Worm (Caenorhabditis elegans) whole organism, midembryonic: ENCODE data around the gene R02F2.6.

Experiments
- T22C8.4 ChIP-seq: fragments of 200-800 bp; sonication (Bioruptor generic); IDR thresholded peaks from 2 replicates; pipeline ENCODE4 v1.3.6; 2022; ENCODE audit warnings: missing genetic modification characterization, missing compliant biosample characterization
- cog-1 ChIP-seq: sonication (generic microtip); optimal IDR thresholded peaks from 2 replicates; lab custom pipeline; 2016; ENCODE audit warnings: missing genetic modification characterization, missing compliant biosample characterization
- flt-1 ChIP-seq: fragments of 200-800 bp; sonication (Bioruptor generic); IDR thresholded peaks from 2 replicates; pipeline ENCODE4 v1.3.6; 2022; ENCODE audit warnings: missing genetic modification characterization, missing compliant biosample characterization
- klf-2 ChIP-seq: fragments of 200-800 bp; sonication (Bioruptor generic); conservative IDR thresholded peaks from 2 replicates; pipeline ENCODE4 v1.3.6; 2022; ENCODE audit warnings: missing genetic modification reagents, missing genetic modification characterization, missing compliant biosample characterization
- med-1 ChIP-seq: sonication (generic microtip); optimal IDR thresholded peaks from 2 replicates; lab custom pipeline; 2017; ENCODE audit warnings: missing genetic modification characterization, mild to moderate bottlenecking, missing compliant biosample characterization, antibody characterized with exemption, missing genetic modification reagents; ENCODE audit not compliant: insufficient read depth
- ref-1 ChIP-seq: fragments of 200-800 bp; sonication (Bioruptor generic); conservative IDR thresholded peaks from 2 replicates; pipeline ENCODE4 v1.3.6; 2022; ENCODE audit warnings: missing genetic modification reagents, missing genetic modification characterization, missing compliant biosample characterization
- tab-1 ChIP-seq: fragments of 200-800 bp; sonication (Bioruptor generic); IDR thresholded peaks from 2 replicates; pipeline ENCODE4 v1.3.6; 2022; ENCODE audit warnings: missing genetic modification characterization, missing compliant biosample characterization
- ztf-23 ChIP-seq: fragments of 200-800 bp; sonication (Bioruptor generic); IDR thresholded peaks from 2 replicates; pipeline ENCODE4 v1.3.6; 2022; ENCODE audit warnings: missing genetic modification reagents, missing genetic modification characterization, missing compliant biosample characterization
- ztf-29 ChIP-seq: fragments of 200-800 bp; sonication (Bioruptor generic); IDR thresholded peaks from 2 replicates; pipeline ENCODE4 v1.3.6; 2022; ENCODE audit warnings: missing genetic modification reagents, missing genetic modification characterization, missing compliant biosample characterization

R02F2.6 gene

DNA sequence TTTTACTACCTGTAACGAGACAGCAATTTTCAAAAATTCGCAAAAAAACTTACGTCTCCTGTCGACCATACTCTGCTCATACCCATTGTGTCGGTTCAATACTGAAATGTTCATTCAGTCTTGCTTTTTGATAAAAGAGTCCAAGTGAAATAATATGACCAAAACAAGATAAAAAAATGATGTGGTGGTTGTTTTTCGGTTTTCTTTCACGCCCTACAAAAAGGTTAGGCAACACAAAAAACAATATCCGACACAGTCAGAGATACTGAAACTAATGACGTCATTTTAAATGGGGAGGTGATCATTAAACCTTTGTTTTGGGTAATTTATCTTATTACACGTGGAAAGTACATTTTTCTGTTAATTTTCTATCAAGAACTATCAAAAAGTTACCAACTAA is 16.4 kb upstream of the R02F2.6 start, which contains the start of gene R02F2.8:
Gene R02F2.8, minus strand, starts transcription at position 101 of the 400 bp plus-strand sequence.
- TF ChIP-seq klf-2 (GFP tag; lab: Robert Waterston, UW) (no peak), flt-1 (no peak), ztf-23 (no peak), T22C8.4 (GFP tag; lab: Robert Waterston, UW) (no peak), tab-1 (GFP tag; lab: Robert Waterston, UW) (no peak), ztf-29 (GFP tag; lab: Robert Waterston, UW) (no peak), ref-1 (GFP tag; lab: Robert Waterston, UW) (no peak), med-1 (GFP tag; lab: Kevin White, UChicago) (no peak), cog-1 (tag; lab: Kevin White, UChicago) (no peak)

DNA sequence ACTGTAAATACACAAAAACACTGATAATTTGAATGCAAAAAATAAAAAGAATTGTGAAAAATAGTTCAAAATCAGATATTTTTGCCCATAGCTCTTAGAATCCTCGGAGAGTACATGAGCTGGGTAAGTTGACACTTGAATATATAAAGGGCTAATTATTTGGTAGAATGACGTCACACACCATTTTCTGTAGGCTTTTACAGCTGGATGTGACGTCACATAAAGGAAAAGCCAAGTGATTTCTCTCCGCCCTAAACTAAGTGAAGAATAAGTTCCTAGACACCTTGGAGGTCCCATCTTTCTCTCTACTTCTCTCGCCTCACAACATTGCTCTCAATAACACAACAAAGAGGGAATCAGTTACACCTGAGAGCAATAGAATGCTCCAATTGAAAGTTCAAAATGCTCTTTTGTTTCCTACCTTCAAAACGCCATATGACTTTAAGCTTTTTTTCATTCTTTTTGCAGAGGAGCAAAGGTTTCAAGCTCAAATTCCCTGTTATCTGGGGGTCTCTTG is 8.4 kb upstream of the R02F2.6 start, which contains the start of gene osg-1:
Gene osg-1, plus strand, starts transcription at position 467 of the 517 bp plus-strand sequence.
- TF ChIP-seq med-1 (GFP tag; lab: Kevin White, UChicago) (no peak), cog-1 (tag; lab: Kevin White, UChicago) (no peak), ref-1 (GFP tag; lab: Robert Waterston, UW) (no peak), tab-1 (GFP tag; lab: Robert Waterston, UW) (no peak), T22C8.4 (GFP tag; lab: Robert Waterston, UW) (no peak), flt-1 (no peak), ztf-23 (no peak), ztf-29 (GFP tag; lab: Robert Waterston, UW) (no peak), klf-2 (GFP tag; lab: Robert Waterston, UW) (no peak)

ce11 chrIII:5486345-5486744 is 7.6 kb upstream of the R02F2.6 start:
- TF ChIP-seq flt-1 (no peak), T22C8.4 (GFP tag; lab: Robert Waterston, UW) (no peak), ref-1 (GFP tag; lab: Robert Waterston, UW) (no peak), tab-1 (GFP tag; lab: Robert Waterston, UW) (no peak), klf-2 (GFP tag; lab: Robert Waterston, UW) (no peak), ztf-23 (no peak), med-1 (GFP tag; lab: Kevin White, UChicago) (no peak), ztf-29 (GFP tag; lab: Robert Waterston, UW) (no peak), cog-1 (tag; lab: Kevin White, UChicago) (no peak)

ce11 chrIII:5483738-5484315 is 5.1 kb upstream of the R02F2.6 start, which contains the start of the genes R02F2.7 and R02F2.4:
Gene R02F2.7 (minus strand): TSS chrIII:5483773.
Gene R02F2.4 (plus strand): TSS chrIII:5484289.
- TF ChIP-seq ztf-23 (no peak), ref-1 (GFP tag; lab: Robert Waterston, UW) (no peak), cog-1 (tag; lab: Kevin White, UChicago) (no peak), ztf-29 (GFP tag; lab: Robert Waterston, UW) (no peak), tab-1 (GFP tag; lab: Robert Waterston, UW) (no peak), flt-1 (no peak), med-1 (GFP tag; lab: Kevin White, UChicago) (no peak), klf-2 (GFP tag; lab: Robert Waterston, UW) (no peak), T22C8.4 (GFP tag; lab: Robert Waterston, UW) (no peak)

- TF ChIP-seq klf-2 (GFP tag; lab: Robert Waterston, UW), result no peak
- TF ChIP-seq T22C8.4 (GFP tag; lab: Robert Waterston, UW), result peak; percentile 74
Observed at ce11 chrIII:5479493-5480167, 906 bp upstream of the R02F2.6 start.

DNA sequence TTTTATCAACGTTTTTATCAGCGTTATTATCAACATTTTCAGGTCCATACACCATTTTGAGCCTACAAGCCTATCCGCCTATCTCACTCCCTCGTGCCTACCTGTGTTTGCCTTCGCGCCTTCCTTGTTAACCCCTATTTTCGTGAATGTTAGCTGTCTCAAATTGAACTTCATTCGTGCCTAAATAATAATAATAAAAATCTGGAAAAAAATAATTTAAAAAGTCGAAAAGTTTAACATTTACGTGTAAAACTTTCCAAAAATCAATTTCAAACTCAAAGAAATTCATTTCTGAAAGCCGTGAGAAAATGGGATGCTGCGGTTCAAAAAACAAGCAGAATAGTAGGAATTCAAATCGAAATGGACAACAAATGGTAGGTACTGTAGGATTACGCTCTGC is 713 bp downstream of the R02F2.6 start, which contains the start of gene R02F2.10:
Gene R02F2.10, plus strand, starts transcription at position 301 of the 400 bp plus-strand sequence.
- TF ChIP-seq flt-1, result no peak

DNA sequence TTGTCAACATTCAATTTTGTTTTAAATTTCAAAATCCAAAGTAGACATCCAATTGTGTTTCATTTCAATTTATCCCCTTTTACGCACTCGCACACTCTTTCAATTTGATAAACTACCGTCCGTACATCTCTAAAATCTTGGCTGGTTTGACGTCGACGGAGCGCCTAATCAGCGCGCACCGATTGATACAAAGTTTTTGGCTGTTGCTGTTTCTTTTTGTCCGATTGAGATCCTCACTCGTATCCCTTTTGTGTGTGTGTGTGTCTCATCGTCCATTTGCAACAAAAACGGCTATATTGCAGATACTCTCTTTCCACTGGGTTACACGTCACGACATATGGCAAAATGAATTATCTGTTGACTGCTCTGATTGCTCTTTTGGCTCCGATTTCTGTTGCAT is 4.5 kb downstream of the R02F2.6 start, which contains the start of gene lon-1:
Gene lon-1, plus strand, starts transcription at position 301 of the 400 bp plus-strand sequence.
- TF ChIP-seq ref-1 (GFP tag; lab: Robert Waterston, UW) (no peak), klf-2 (GFP tag; lab: Robert Waterston, UW) (no peak), tab-1 (GFP tag; lab: Robert Waterston, UW) (no peak), flt-1 (no peak), ztf-23 (no peak), T22C8.4 (GFP tag; lab: Robert Waterston, UW) (no peak)

DNA sequence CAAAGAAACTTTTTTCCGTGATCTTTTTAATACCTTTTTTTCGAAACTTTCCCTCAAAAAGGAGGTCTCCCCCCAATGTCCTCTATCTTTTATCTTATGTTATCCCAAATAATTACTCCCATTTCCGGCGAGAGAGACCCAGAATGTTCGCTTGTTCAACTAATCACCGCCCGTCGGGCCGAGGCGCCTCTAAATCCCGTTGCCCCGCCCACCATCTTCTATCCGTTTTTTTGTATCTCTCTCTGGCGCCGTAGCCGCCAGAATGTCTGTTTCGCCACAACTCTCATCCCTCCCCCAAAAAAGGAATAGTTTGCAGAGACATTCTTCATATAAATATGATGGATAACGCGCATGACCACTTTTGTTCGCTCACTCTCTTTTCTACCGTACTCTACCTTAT is 6.0 kb downstream of the R02F2.6 start:
- TF ChIP-seq flt-1, result no peak
- no peak for TF ChIP-seq cog-1 (tag; lab: Kevin White, UChicago)
- no peak for TF ChIP-seq med-1 (GFP tag; lab: Kevin White, UChicago)
- no peak for TF ChIP-seq T22C8.4 (GFP tag; lab: Robert Waterston, UW)
- TF ChIP-seq tab-1 (GFP tag; lab: Robert Waterston, UW), result no peak
- TF ChIP-seq ztf-29 (GFP tag; lab: Robert Waterston, UW), result no peak
- no peak for TF ChIP-seq ref-1 (GFP tag; lab: Robert Waterston, UW)
- no peak for TF ChIP-seq ztf-23
- TF ChIP-seq klf-2 (GFP tag; lab: Robert Waterston, UW), result no peak

DNA sequence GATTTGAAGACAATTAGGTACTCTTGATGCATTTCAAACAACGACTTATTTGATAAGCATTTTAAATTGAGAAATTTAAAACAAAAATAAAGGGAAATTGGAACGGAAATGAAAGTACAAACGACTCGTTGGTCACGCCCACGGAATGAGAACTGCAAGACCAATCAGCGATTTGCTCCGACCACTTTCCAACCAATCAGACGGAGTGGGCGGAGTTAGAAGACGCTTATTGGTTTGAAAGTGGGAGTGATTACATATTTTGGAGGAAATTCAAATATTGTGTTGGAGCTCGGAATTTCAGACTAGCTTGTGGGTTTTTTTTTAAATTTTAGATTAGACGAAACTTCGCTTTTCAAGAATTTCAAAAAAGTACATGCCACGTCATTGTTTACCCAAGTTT is 9.6 kb downstream of the R02F2.6 start:
- TF ChIP-seq cog-1 (tag; lab: Kevin White, UChicago) (no peak), ztf-29 (GFP tag; lab: Robert Waterston, UW) (no peak), flt-1 (no peak), med-1 (GFP tag; lab: Kevin White, UChicago) (no peak), ztf-23 (no peak), ref-1 (GFP tag; lab: Robert Waterston, UW) (no peak), T22C8.4 (GFP tag; lab: Robert Waterston, UW) (no peak), klf-2 (GFP tag; lab: Robert Waterston, UW) (no peak), tab-1 (GFP tag; lab: Robert Waterston, UW) (no peak)
